Fruit fly (Drosophila melanogaster) ovary, adult (tissue): ENCODE data around the gene Pyroxd1.

Experiments
- CG17801 ChIP-seq: fragments of 200-800 bp; optimal IDR thresholded peaks from 2 replicates; lab custom pipeline; 2019; ENCODE audit warnings: missing biosample characterization, mild to moderate bottlenecking, missing genetic modification characterization, moderate library complexity; ENCODE audit not compliant: partially characterized antibody

Pyroxd1 gene

DNA sequence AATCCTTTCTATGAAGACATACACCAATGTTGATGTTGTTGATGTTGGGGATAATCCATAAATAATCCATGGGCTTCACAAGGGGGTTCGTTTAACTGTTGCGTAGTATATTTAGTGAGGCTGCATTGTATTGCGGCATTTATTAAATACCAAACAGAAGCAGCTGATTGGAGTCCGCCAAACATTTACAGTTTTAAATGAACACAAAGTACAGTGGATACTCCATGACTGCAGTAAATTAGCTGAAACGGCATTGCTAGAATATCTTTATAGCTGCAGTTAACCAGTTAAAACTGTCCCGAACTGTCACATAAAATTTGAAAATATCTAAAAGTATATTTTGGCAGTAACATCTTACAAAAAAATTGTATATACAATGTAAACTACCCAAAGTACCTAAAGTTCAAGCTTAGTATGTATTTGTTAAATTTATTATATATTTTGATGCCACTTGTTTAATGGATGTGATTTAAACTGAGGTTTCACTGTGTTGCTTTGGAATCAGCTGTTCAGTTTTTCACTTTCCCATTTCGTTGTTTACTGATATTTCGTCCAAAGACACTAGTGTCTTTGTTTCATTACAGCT, at the start of gene Pyroxd1, which contains the start of gene CG10747:
Pyroxd1 (plus strand) TSS at position 342 of the 586 bp plus-strand sequence.
CG10747 (minus strand) TSS at position 255 of the 586 bp plus-strand sequence.
- TF ChIP-seq CG17801 (GFP tag; lab: Kevin White, UChicago) = peak; percentile 99

DNA sequence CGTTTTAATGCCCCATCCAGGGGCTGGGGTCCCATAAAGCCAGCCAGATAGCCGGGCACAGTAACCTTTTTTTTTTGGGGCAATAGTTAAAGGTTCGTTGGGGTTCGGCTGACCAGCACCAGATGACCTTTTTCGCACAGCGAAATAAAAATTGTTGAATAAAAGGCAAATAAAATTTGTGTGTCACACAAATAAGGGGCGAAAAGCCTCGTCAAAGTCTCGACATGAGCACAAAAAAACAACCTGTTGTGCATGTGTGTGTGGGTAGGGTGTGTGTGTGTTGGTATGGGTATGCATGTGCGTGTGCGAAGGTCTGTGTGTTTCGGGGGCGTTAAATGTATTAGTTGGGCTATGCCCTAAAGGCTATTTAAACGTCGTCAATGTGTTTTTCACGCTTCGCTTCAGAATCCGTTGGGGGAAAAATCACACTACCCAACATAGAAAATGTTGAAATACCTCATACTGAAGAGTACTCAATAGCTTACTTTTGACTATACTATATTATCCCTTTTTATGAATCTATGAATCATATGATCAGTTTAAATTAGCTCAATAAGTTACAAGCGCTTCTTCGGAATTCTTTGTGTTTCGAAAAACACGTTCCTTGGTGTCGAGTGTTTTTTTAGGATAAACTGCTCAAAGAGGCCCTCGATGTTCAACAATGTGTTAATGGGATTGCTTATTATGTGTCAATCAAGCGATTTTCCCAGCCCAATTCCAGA, 39.9 kb upstream of the Pyroxd1 start:
- no peak for TF ChIP-seq CG17801 (GFP tag; lab: Kevin White, UChicago)

DNA sequence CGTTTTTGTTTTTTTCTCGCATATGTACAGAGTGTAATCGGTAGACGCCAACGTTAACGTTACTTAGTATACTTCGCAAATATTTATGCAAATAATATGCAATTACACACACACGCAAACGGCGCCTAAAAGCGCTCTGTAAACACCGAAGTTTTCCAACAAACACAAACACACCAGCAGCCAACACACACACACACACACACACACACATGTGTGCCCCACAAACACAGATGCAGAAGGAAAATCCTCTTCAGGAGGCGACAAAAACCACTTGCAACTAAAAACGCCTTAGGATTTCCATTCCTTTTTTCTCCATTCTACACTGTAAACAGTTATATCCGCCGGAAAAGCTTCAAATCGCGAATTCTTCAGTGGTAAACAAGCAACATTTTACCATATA, 33.8 kb upstream of the Pyroxd1 start:
- no peak for TF ChIP-seq CG17801 (GFP tag; lab: Kevin White, UChicago)

DNA sequence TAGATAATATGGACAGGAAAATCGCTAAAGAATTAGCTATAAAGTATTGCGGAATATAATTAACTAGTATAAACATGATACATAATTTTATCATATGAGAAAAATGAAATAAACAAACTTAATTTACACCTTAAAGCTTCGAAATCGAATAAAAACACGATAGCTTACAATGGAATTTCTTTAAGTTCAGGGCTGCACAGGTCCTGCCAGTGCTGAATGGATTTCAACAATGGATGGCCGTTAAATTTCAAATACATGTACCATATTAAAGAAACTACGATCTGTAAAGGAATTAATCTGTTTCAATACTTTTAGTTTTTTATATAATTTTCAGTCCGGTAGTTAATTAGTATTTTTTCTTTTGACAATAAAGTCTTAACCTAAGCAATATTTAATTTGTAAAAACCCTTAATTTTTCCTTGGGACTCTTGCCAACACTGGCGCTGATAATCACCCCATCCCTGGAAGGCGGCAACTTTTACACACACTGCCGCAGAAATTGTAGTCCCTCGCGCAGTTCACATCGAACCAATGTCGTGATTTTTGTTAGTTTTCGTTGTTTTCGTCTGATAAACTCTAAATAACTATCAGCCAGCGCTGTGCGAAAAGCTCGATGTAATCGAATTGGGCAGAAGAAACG, 30.1 kb upstream of the Pyroxd1 start, which contains the start of the genes barr and lok:
barr (minus strand) TSS at position 353 of the 640 bp plus-strand sequence.
lok (plus strand) TSS at position 405 of the 640 bp plus-strand sequence.
- TF ChIP-seq CG17801 (GFP tag; lab: Kevin White, UChicago) = peak; percentile 7

DNA sequence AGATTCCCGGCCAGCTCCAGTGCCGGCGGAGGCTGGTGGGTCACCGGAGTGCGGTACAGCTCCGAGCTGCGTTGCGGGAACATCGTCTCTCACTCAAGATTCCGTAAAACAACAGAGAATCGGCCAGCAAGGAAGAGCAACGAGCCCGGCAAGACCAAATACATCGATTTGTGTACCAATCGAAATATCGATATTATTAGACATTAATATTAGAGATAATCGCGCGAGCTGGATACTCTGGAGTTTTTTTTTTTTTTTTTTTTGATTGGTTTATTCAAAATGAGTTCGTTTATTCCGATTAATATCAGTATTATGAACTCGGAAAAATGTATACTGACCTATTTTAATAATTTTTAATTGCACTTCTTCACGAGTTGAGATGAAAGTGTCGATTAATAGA, 25.7 kb upstream of the Pyroxd1 start, which contains the start of gene vls:
vls (minus strand) TSS at position 164 of the 400 bp plus-strand sequence.
- peak; percentile 32 for TF ChIP-seq CG17801 (GFP tag; lab: Kevin White, UChicago)

DNA sequence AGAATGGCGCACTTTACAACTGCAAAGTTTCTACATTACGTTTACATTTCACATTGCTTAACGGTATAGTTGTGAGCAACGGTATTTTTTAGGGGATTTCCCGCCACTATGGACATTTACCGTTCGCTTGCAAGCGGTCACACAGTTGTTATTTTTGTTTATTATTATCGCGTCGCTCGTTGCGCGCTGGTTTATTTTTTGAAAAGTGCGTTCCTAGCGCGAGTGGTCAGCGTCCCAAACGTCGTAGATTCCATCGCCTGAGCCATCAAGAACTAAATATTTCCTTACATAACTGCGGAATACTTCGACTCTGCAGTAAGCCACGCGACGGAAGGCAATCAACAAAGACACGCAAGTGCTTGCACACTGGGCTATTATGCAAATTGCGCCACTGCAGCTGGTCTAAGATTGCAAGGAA, 25.0 kb upstream of the Pyroxd1 start, which contains the start of gene bwa:
bwa (plus strand) TSS at position 159 of the 418 bp plus-strand sequence.
- no peak for TF ChIP-seq CG17801 (GFP tag; lab: Kevin White, UChicago)

DNA sequence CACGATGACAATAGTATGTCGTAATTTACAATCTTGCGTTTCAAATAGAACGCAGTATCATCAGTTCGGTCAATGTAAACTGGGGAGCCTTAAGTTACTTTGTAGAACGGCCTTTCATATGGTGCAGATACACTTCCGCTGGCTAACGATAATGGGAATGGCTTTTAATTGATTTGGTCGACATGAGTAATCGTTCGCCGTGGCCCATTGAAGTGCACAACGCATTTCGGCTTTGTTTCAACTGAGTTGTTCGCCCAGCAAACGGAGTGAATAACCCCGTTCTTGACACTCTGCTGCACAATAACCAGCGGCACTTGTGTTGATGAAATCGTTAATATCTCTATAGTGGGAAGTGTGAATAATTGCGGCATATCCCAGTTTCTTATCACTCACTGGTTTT, 23.3 kb upstream of the Pyroxd1 start:
- no peak for TF ChIP-seq CG17801 (GFP tag; lab: Kevin White, UChicago)

DNA sequence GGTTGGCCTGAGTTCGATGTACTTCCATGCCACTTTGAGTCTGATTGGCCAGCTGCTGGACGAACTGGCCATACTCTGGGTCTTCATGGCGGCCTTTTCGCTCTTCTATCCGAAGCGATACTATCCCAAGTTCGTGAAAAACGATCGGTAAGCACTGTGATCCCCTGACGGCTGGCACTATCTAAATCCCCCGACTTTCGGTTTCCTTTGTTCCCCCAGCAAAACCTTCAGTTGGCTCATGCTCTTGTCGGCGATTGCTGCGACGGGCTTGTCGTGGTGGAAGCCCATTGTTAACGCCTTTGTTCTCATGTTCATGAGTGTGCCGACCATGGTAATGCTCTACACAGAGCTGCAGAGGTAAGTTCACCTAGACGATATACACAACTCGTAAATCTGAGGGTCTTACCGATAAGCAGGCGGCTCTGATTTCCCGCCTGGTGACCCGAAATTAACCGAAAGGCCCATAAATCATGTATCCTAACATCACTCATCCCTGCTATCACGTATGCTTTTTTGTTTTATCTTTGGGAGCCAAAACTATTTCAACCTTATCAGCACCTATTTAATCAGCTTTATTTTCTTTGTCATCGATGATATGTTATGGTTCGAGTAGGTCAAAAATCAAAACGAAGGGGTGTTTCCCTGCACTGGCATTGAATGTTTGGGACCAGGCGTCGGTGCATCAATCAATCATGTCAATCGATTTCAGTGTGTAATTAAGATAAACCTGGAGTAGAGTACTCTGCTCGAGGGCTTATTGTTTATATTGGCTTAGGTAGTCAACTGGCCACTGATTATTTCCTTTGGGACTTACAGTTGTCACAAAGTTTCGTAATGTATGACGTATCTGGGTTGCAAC, 21.8 kb upstream of the Pyroxd1 start:
- no peak for TF ChIP-seq CG17801 (GFP tag; lab: Kevin White, UChicago)

DNA sequence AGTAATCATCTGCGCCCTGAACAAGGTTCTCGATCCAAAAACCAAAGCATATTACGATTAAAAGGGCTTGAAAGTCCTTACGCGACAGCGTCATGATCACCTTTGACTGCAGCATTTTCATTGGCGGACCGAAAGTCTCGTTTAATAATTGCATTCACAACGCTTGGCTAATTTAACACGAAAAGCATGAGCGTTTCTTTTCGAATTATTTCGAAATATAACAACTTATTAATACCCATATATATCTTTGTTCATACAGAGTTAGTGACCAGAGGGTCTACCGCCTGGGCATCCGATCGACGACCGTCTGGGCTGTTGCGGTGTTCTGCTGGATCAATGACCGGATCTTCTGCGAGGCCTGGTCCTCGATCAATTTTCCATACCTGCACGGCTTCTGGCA, 19.1 kb upstream of the Pyroxd1 start, which contains the start of gene CG10730:
CG10730 (minus strand) TSS at position 101 of the 400 bp plus-strand sequence.
- no peak for TF ChIP-seq CG17801 (GFP tag; lab: Kevin White, UChicago)

DNA sequence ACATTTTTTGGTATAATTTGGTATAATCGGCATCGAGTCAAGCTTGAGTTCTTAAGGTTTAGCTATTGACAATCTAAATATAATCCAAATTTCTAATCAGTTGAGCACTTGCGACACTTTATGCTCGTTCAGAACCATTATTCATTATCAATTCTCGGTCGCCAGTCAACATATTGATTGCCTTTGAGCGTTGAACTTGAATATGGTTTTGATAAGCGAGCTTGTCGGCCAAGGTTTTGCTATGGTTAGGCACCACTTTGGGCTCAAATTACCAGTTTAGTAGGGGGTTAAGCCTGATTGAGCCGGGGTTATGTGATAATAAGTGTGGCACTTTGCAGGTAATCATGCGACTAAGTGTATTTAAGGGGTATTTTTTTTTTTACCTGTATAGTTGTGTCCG, 16.8 kb upstream of the Pyroxd1 start:
- no peak for TF ChIP-seq CG17801 (GFP tag; lab: Kevin White, UChicago)

DNA sequence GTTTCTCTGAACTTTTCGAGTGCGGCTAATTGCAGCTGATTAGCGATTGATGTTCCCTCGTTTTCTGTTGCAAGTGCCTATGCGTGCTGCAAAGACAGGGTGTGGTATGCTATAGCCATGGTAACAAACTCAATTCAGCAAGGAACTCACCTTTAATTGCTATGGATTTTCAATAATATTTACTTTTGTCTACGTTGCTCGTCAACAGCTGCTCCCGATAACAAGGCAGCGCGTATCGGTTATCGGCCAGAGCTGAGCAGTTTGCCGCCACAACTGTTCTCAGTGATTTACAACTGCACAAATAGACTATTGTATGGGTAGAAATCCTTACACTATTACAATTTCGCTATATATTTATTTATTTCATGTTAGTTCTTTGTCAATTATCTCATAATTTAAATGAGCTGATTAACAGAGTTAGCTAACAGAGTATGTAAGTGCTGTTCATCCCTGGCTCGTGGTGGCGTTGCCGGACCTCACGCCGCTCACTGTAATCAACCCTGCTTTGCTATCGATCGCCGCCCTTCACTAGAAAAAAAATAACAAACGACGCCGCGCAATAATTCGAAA, 15.9 kb upstream of the Pyroxd1 start, which contains the start of the genes pr and neb:
pr (minus strand) TSS at position 225 of the 570 bp plus-strand sequence.
neb (plus strand) TSS at position 524 of the 570 bp plus-strand sequence.
- peak; percentile 62 for TF ChIP-seq CG17801 (GFP tag; lab: Kevin White, UChicago)

DNA sequence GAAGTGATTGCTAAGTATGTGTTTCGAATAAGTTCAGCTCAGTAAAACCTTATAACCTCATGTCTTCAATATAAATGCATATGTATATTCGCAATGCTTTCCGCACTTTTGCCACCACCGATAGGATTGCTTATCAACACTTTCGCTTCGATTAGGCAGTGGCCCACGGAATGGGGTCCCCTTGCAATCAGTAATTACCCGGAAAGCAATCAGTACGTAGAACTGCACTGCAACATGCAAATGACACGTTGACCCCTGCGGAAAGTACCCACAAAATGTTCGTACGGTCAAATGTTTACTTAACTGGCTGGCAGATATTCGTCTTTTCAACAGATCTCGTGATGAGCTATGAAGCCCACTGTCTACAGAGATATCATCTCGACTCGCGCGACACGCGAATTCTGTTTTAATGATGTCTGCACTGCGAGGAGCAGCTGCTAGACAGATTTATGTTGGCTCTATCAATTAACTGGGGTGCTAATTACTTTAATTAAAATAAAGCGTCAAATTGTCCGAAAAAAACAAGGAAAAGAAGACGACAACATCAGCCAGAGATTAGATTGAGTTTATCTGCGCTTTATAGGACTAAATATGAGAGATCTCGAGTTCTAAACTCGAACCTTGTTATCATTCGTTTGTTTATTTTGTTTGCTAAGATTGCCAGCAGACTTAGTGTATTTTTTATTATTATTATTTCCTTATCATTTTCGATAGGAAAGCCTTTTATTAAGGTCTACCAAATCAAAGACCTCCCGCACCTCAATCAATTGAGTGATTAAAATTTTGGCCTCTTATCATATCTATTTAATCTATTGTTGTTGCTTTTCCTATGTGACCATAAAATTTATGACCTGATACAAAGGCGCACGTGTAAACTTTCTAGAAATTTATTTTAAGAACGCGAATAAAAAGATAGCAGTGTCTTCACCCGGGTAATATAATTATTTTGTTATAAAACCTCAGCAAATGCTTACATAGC, 13.5 kb upstream of the Pyroxd1 start:
- TF ChIP-seq CG17801 (GFP tag; lab: Kevin White, UChicago) = peak; percentile 11

DNA sequence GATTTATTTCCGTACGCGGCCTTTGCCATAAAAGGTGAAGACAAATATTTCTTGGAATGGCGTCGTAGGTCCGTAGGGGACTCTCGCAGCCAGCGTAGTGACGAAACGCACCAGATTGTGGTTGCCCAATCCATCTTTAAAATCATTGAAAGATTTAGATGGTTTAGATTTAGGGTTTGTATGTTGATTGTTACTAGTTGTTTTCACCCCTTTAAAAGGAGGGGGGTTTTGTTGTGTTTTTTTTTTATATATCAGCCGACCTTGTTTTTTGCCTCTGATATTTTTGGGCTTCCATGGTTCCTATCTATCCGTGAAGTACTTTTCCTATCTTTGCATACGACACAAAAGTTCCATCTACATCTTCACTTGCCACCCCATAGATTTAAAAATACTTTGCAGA, 12.4 kb upstream of the Pyroxd1 start:
- no peak for TF ChIP-seq CG17801 (GFP tag; lab: Kevin White, UChicago)
